Worm (Caenorhabditis elegans) whole organism, L4 larva: ENCODE results near the gene bicd-1.
A peak's percentile ranks its signal among the peaks of the same experiment; 100 is the strongest.

Experiments used
- F37D6.2 ChIP-seq: sonication (generic microtip); optimal IDR thresholded peaks from 2 replicates; lab custom pipeline; 2016; ENCODE audit warnings: mild to moderate bottlenecking, missing genetic modification characterization, missing compliant biosample characterization
- F49E8.2 ChIP-seq: sonication (generic microtip); optimal IDR thresholded peaks from 2 replicates; lab custom pipeline; 2016; ENCODE audit warnings: missing compliant biosample characterization, mild to moderate bottlenecking, missing genetic modification characterization, borderline replicate concordance
- T20F7.1 ChIP-seq: fragments of 200-800 bp; sonication (Bioruptor generic); optimal IDR thresholded peaks from 2 replicates; lab custom pipeline; 2018; ENCODE audit warnings: mild to moderate bottlenecking, missing genetic modification characterization, missing compliant biosample characterization
- T26A8.4 ChIP-seq: fragments of 200-800 bp; sonication (Bioruptor generic); IDR thresholded peaks from 2 replicates; pipeline ENCODE4 v1.3.6; 2022; ENCODE audit warnings: missing genetic modification characterization, missing compliant biosample characterization
- Y105C5A.15 ChIP-seq: fragments of 200-800 bp; sonication (Bioruptor generic); IDR thresholded peaks from 2 replicates; pipeline ENCODE4 v1.3.6; 2022; ENCODE audit warnings: missing genetic modification characterization, missing compliant biosample characterization
- ZK337.2 ChIP-seq: fragments of 200-800 bp; sonication (Bioruptor generic); IDR thresholded peaks from 2 replicates; pipeline ENCODE4 v1.3.6; 2022; ENCODE audit warnings: missing genetic modification reagents, missing genetic modification characterization, missing compliant biosample characterization
- aha-1 ChIP-seq: fragments of 150-350 bp; peaks from one replicate; lab custom pipeline; 2014; ENCODE audit warnings: missing biosample characterization, missing genetic modification characterization
- ama-1 ChIP-seq: fragments of 150-350 bp; optimal IDR thresholded peaks from 2 replicates; lab custom pipeline; 2014; ENCODE audit warnings: inconsistent platforms, mixed read lengths
- arid-1 ChIP-seq: fragments of 200-800 bp; sonication (Bioruptor generic); conservative IDR thresholded peaks from 2 replicates; pipeline ENCODE4 v1.3.6; 2022; ENCODE audit warnings: missing genetic modification reagents, missing genetic modification characterization, missing compliant biosample characterization
- ctbp-1 ChIP-seq: fragments of 200-800 bp; sonication (Bioruptor generic); IDR thresholded peaks from 2 replicates; pipeline ENCODE4 v1.3.6; 2022; ENCODE audit warnings: missing genetic modification reagents, missing genetic modification characterization, missing compliant biosample characterization
- daf-16 ChIP-seq, 3 experiments: sonication (generic microtip); optimal IDR thresholded peaks; 2 replicates each; lab custom pipeline; 2016 to 2017; ENCODE audit warnings: missing genetic modification characterization in 3 of 3, missing genetic modification reagents in 3 of 3, mild to moderate bottlenecking in 2 of 3, missing compliant biosample characterization in 2 of 3, missing biosample characterization in 1 of 3, moderate library complexity in 1 of 3
- daf-19 ChIP-seq: fragments of 200-800 bp; sonication (Bioruptor generic); conservative IDR thresholded peaks from 2 replicates; pipeline ENCODE4 v1.3.6; 2022; ENCODE audit warnings: missing genetic modification characterization, missing compliant biosample characterization
- dpl-1 ChIP-seq: fragments of 150-350 bp; optimal IDR thresholded peaks from 2 replicates; lab custom pipeline; 2014; ENCODE audit warnings: missing biosample characterization, missing genetic modification reagents, missing genetic modification characterization
- duxl-1 ChIP-seq: sonication (generic microtip); optimal IDR thresholded peaks from 2 replicates; lab custom pipeline; 2016; ENCODE audit warnings: mild to moderate bottlenecking, missing genetic modification characterization, moderate library complexity, missing compliant biosample characterization; ENCODE audit not compliant: poor library complexity
- hlh-30 ChIP-seq: sonication (generic microtip); optimal IDR thresholded peaks from 2 replicates; lab custom pipeline; 2017; ENCODE audit warnings: antibody characterized with exemption, mild to moderate bottlenecking, missing genetic modification characterization, missing compliant biosample characterization; ENCODE audit not compliant: insufficient read depth
- jun-1 ChIP-seq: fragments of 150-350 bp; optimal IDR thresholded peaks from 2 replicates; lab custom pipeline; 2014; ENCODE audit warnings: missing biosample characterization, missing genetic modification reagents, missing genetic modification characterization
- lin-29 ChIP-seq: fragments of 200-800 bp; sonication (Bioruptor generic); IDR thresholded peaks from 2 replicates; pipeline ENCODE4 v1.3.6; 2022; ENCODE audit warnings: missing genetic modification reagents, missing genetic modification characterization, missing compliant biosample characterization
- lin-38 ChIP-seq: fragments of 200-800 bp; sonication (Bioruptor generic); IDR thresholded peaks from 2 replicates; pipeline ENCODE4 v1.3.6; 2022; ENCODE audit warnings: missing genetic modification reagents, missing genetic modification characterization, missing compliant biosample characterization
- lin-39 ChIP-seq: fragments of 150-350 bp; optimal IDR thresholded peaks from 2 replicates; lab custom pipeline; 2014; ENCODE audit warnings: missing biosample characterization, missing genetic modification reagents, missing genetic modification characterization
- mes-2 ChIP-seq: sonication (generic microtip); optimal IDR thresholded peaks from 2 replicates; lab custom pipeline; 2016; ENCODE audit warnings: missing genotype, mild to moderate bottlenecking, missing genetic modification characterization, missing compliant biosample characterization; ENCODE audit not compliant: poor library complexity, severe bottlenecking
- nhr-25 ChIP-seq: sonication (generic microtip); optimal IDR thresholded peaks from 2 replicates; lab custom pipeline; 2017; ENCODE audit warnings: missing genetic modification characterization, mild to moderate bottlenecking, missing compliant biosample characterization, antibody characterized with exemption, moderate library complexity, borderline replicate concordance; ENCODE audit not compliant: insufficient read depth
- nhr-41 ChIP-seq: fragments of 200-800 bp; sonication (Bioruptor generic); IDR thresholded peaks from 2 replicates; pipeline ENCODE4 v1.3.6; 2022; ENCODE audit warnings: missing genetic modification reagents, missing genetic modification characterization, missing compliant biosample characterization
- nhr-42 ChIP-seq: fragments of 200-800 bp; sonication (Bioruptor generic); IDR thresholded peaks from 2 replicates; pipeline ENCODE4 v1.3.6; 2022; ENCODE audit warnings: missing genetic modification characterization, missing compliant biosample characterization
- pha-4 ChIP-seq, 2 experiments: fragments of 150-350 bp in 1 of 2; fragments of 200-800 bp in 1 of 2; sonication (Bioruptor generic) in 1 of 2; IDR thresholded peaks in 1 of 2; optimal IDR thresholded peaks in 1 of 2; 2 replicates each; pipeline versions ENCODE4 v1.3.6 to Lab custom; 2014 to 2022; ENCODE audit warnings: missing genetic modification characterization in 2 of 2, missing genetic modification reagents in 2 of 2, missing biosample characterization in 1 of 2, missing compliant biosample characterization in 1 of 2
- php-3 ChIP-seq: fragments of 200-800 bp; sonication (Bioruptor generic); IDR thresholded peaks from 2 replicates; pipeline ENCODE4 v1.3.6; 2022; ENCODE audit warnings: missing genetic modification reagents, missing genetic modification characterization, missing compliant biosample characterization
- pqm-1 ChIP-seq: sonication (generic microtip); optimal IDR thresholded peaks from 2 replicates; lab custom pipeline; 2017; ENCODE audit warnings: missing biosample characterization, missing genetic modification characterization
- snpc-1.2 ChIP-seq: fragments of 200-800 bp; sonication (Bioruptor generic); IDR thresholded peaks from 2 replicates; pipeline ENCODE4 v1.3.6; 2022; ENCODE audit warnings: missing genetic modification reagents, missing genetic modification characterization, missing compliant biosample characterization
- spr-3 ChIP-seq: fragments of 200-800 bp; sonication (Bioruptor generic); optimal IDR thresholded peaks from 2 replicates; lab custom pipeline; 2018; ENCODE audit warnings: mild to moderate bottlenecking, missing genetic modification characterization, missing compliant biosample characterization
- unc-62 ChIP-seq, 3 experiments: fragments of 150-350 bp in 1 of 3; sonication (generic microtip); optimal IDR thresholded peaks in 2 of 3; peaks in 1 of 3; 1 replicate in 1 of 3; 2 replicates in 2 of 3; lab custom pipeline; 2014 to 2017; ENCODE audit warnings: missing biosample characterization in 3 of 3, missing genetic modification characterization in 3 of 3, missing genetic modification reagents in 3 of 3, missing genotype in 1 of 3
- zag-1 ChIP-seq: fragments of 150-350 bp; optimal IDR thresholded peaks from 2 replicates; lab custom pipeline; 2014; ENCODE audit warnings: missing biosample characterization, missing genetic modification characterization

The bicd-1 gene

DNA sequence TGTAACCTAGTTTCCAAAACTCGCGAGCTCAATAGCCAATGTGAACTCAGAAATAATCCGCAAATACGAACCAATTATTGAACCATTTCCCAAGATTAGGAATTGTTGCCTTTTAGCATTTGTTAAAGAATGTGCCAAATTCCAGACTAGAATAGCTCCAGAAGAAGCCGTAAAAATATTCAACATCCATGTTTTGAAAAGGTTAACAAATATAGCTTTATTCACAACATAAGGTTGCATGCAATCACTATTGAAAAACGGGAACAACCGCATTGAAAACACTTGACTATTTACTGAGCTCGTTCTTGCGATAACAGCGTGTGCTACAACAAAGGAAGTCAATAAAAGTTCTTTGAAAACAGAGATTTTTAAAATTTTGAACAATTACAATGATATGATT is 45.6 kb downstream of the bicd-1 start (continued):
- TF ChIP-seq Y105C5A.15 (GFP tag; lab: Robert Waterston, UW) (peak; percentile 41; the same call in 1 of the 2 replicates), arid-1 (GFP tag; lab: Robert Waterston, UW) (peak; percentile 39; the same call in 1 of the 2 replicates), T26A8.4 (GFP tag; lab: Robert Waterston, UW) (no peak), F49E8.2 (tag; lab: Kevin White, UChicago) (peak; percentile 71)

DNA sequence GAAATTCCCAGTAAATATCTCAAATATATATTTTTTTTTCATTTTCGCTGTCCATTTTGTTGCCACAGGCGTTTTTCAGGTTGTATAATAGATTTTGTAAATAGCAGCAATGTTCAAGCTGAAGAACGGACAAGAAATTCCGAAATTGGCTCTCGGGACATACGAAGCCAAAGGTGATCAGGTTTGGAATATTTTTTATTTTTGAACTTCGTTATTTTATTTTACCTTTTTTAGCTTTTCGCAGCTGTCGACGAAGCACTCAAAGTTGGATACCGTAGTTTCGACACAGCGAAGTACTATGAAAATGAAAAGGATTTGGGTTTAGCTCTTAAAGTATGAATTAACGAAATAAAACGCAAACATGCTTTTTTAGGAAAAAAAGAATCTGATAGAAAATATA is 47.6 kb downstream of the bicd-1 start, which contains the start of gene C01G5.5:
TSS of gene C01G5.5 (plus strand) at position 80 of the 400 bp plus-strand sequence.
- no peak for TF ChIP-seq php-3 (GFP tag; lab: Robert Waterston, UW)
- no peak for TF ChIP-seq hlh-30
- no peak for TF ChIP-seq nhr-25 (tag; lab: Kevin White, UChicago)
- TF ChIP-seq mes-2 (tag; lab: Kevin White, UChicago): peak; percentile 15
- no peak for TF ChIP-seq pqm-1
- no peak for TF ChIP-seq dpl-1
- peak; percentile 59 for TF ChIP-seq aha-1 (tag; lab: Kevin White, UChicago)
- 0 out of 2 replicates have a peak, but pooled peaks have one; percentile 32 for TF ChIP-seq snpc-1.2 (GFP tag; lab: Robert Waterston, UW)
- TF ChIP-seq jun-1 (tag; lab: Kevin White, UChicago): no peak
- TF ChIP-seq T20F7.1 (GFP tag; lab: Kevin White, UChicago): no peak
- TF ChIP-seq ZK337.2 (GFP tag; lab: Robert Waterston, UW): no peak
- TF ChIP-seq pha-4 (GFP tag; IDR thresholded peaks at IDR 0.05; lab: Robert Waterston, UW): no peak
- TF ChIP-seq pha-4 (tag; optimal IDR thresholded peaks at IDR 0.05; lab: Kevin White, UChicago): no peak
- TF ChIP-seq daf-16 (GFP tag; optimal IDR thresholded peaks at IDR 0.05; lab: Kevin White, UChicago): no peak
- TF ChIP-seq daf-16 (tag; optimal IDR thresholded peaks at IDR 0.05; lab: Kevin White, UChicago): no peak
- TF ChIP-seq ctbp-1 (GFP tag; lab: Robert Waterston, UW): no peak
- no peak for TF ChIP-seq lin-39 (tag; lab: Kevin White, UChicago)
- TF ChIP-seq lin-29 (GFP tag; lab: Robert Waterston, UW): no peak
- TF ChIP-seq ama-1 (lab: Kevin White, UChicago): no peak
- no peak for TF ChIP-seq daf-19 (GFP tag; lab: Robert Waterston, UW)
- TF ChIP-seq duxl-1 (tag; lab: Kevin White, UChicago): no peak
- no peak for TF ChIP-seq spr-3 (GFP tag; lab: Kevin White, UChicago)

DNA sequence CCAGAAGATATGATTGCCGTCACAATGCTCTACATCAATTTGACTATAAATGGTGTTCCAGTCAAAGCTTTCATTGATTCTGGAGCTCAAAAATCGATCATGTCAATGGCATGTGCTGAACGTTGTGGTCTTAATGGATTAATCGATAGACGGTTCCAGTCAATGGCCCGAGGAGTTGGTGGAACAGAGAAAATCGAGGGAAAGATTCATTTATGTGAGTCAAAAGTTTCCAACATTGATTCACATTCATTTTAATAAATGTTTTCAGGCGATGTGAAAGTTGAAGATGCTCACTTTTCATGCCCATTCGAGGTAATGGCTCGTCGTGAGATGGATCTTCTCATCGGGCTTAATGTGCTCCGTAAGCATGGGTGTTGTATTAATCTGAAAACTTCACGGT is 48.4 kb downstream of the bicd-1 start:
- TF ChIP-seq unc-62 (GFP tag; optimal IDR thresholded peaks at IDR 0.05 in 1 of 2; lab: Kevin White, UChicago) (peak in 1 of 2 experiments; percentile 94), unc-62 (tag; optimal IDR thresholded peaks at IDR 0.05; lab: Kevin White, UChicago) (no peak), nhr-41 (no peak), nhr-42 (GFP tag; lab: Robert Waterston, UW) (no peak), zag-1 (tag; lab: Kevin White, UChicago) (no peak)
- TF ChIP-seq, all 104 proteins: peak for 1

DNA sequence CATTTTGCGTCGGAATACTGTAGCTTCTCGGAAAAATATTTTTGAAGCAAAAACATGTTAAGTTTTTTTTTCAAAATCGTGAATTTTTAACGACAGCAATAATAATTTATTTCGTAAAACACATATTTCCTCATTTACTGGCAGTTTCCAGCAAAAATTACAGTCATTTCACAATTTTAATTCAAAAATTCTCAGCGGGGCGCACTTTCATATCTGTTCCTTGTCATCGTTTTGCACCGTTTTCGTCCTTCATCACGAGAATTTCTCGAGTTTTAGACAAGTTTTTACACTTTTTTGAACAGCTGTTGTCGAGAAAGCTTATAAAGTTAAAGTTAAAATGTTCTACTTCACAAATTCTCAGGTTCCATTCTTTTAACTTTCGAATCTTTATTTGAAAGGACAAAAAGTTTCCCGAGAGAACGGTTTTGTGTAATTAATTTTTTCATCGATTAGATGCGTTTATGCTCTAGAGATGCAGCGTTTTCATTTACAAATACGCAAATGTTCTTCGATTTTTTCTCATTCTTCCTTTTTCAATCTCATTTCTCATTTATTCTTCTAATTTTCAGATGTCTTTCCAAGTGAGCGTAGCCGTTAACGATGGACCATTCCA is 49.7 kb downstream of the bicd-1 start, which contains the start of gene ddi-1:
TSS of gene ddi-1 (plus strand) at position 563 of the 613 bp plus-strand sequence.
- TF ChIP-seq nhr-25 (tag; lab: Kevin White, UChicago) (no peak), lin-38 (peak; percentile 33), hlh-30 (peak; percentile 82), T20F7.1 (GFP tag; lab: Kevin White, UChicago) (no peak), F37D6.2 (tag; lab: Kevin White, UChicago) (no peak)
